Fruit fly (Drosophila melanogaster) Kc167 (cell line): ENCODE data around the gene smid.

Experiments used
- Myc ChIP-seq: fragments of >200 bp; optimal IDR thresholded peaks from 2 replicates; lab custom pipeline; 2017; ENCODE audit warnings: missing external identifiers
- Sin3A ChIP-seq: fragments of >200 bp; optimal IDR thresholded peaks from 2 replicates; lab custom pipeline; 2018; ENCODE audit warnings: missing external identifiers
- h ChIP-seq: fragments of >200 bp; optimal IDR thresholded peaks from 3 replicates; lab custom pipeline; 2018; ENCODE audit warnings: missing external identifiers
- psq ChIP-seq: fragments of >200 bp; optimal IDR thresholded peaks from 2 replicates; lab custom pipeline; 2017; ENCODE audit warnings: missing external identifiers

dm6 chr3L:7347984-7348631, 33.3 kb upstream of the smid start, which contains the start of the genes Srp19 and qm:
- no peak for TF ChIP-seq h
- TF ChIP-seq Sin3A (lab: Kevin White, UChicago): no peak
- TF ChIP-seq psq (lab: Kevin White, UChicago): no peak
- no peak for TF ChIP-seq Myc (lab: Kevin White, UChicago)
